Worm (Caenorhabditis elegans) whole organism, young adult: ENCODE data around the gene clc-20.

ENCODE experiments used
- B0035.1 ChIP-seq: sonication (generic microtip); optimal IDR thresholded peaks from 2 replicates; lab custom pipeline; 2016; ENCODE audit warnings: missing genetic modification characterization, mild to moderate bottlenecking, missing compliant biosample characterization, missing genotype, missing genetic modification reagents
- B0336.3 ChIP-seq: fragments of 200-800 bp; sonication (Bioruptor generic); IDR thresholded peaks from 2 replicates; pipeline ENCODE4 v1.3.6; 2022; ENCODE audit warnings: missing genetic modification characterization, missing compliant biosample characterization
- D2030.7 ChIP-seq: fragments of 200-800 bp; sonication (Bioruptor generic); IDR thresholded peaks from 2 replicates; pipeline ENCODE4 v1.3.6; 2022; ENCODE audit warnings: missing genetic modification reagents, missing genetic modification characterization, missing compliant biosample characterization
- F22D6.2 ChIP-seq: sonication (generic microtip); optimal IDR thresholded peaks from 2 replicates; lab custom pipeline; 2016; ENCODE audit warnings: mild to moderate bottlenecking, missing genetic modification characterization, missing compliant biosample characterization
- F33H1.4 ChIP-seq: fragments of 200-800 bp; sonication (Bioruptor generic); IDR thresholded peaks from 2 replicates; pipeline ENCODE4 v1.3.6; 2022; ENCODE audit warnings: missing genetic modification reagents, missing genetic modification characterization, missing compliant biosample characterization
- F37B4.10 ChIP-seq: fragments of 200-800 bp; sonication (Bioruptor generic); IDR thresholded peaks from 2 replicates; pipeline ENCODE4 v1.3.6; 2022; ENCODE audit warnings: missing genetic modification characterization, missing compliant biosample characterization
- F57A8.1 ChIP-seq: fragments of 200-800 bp; sonication (Bioruptor generic); optimal IDR thresholded peaks from 2 replicates; lab custom pipeline; 2018; ENCODE audit warnings: mild to moderate bottlenecking, missing genetic modification characterization, moderate library complexity, missing compliant biosample characterization
- F57C9.4 ChIP-seq: sonication (generic microtip); optimal IDR thresholded peaks from 2 replicates; lab custom pipeline; 2017; ENCODE audit warnings: mild to moderate bottlenecking, missing genetic modification characterization, missing compliant biosample characterization
- Y53F4B.3 ChIP-seq: fragments of 200-800 bp; sonication (Bioruptor generic); IDR thresholded peaks from 2 replicates; pipeline ENCODE4 v1.3.6; 2022; ENCODE audit warnings: missing genetic modification reagents, missing genetic modification characterization, missing compliant biosample characterization
- attf-3 ChIP-seq: fragments of 200-800 bp; sonication (Bioruptor generic); conservative IDR thresholded peaks from 2 replicates; pipeline ENCODE4 v1.3.6; 2022; ENCODE audit warnings: missing genetic modification reagents, missing genetic modification characterization, missing compliant biosample characterization
- bed-1 ChIP-seq: fragments of 200-800 bp; sonication (Bioruptor generic); IDR thresholded peaks from 2 replicates; pipeline ENCODE4 v1.3.6; 2022; ENCODE audit warnings: missing genetic modification reagents, missing genetic modification characterization, missing compliant biosample characterization
- ccch-3 ChIP-seq: fragments of 200-800 bp; sonication (Bioruptor generic); optimal IDR thresholded peaks from 2 replicates; lab custom pipeline; 2018; ENCODE audit warnings: mild to moderate bottlenecking, missing genetic modification characterization, missing compliant biosample characterization
- ceh-100 ChIP-seq: fragments of 200-800 bp; sonication (Bioruptor generic); IDR thresholded peaks from 2 replicates; pipeline ENCODE4 v1.3.6; 2022; ENCODE audit warnings: missing genetic modification reagents, missing genetic modification characterization, missing compliant biosample characterization
- ceh-58 ChIP-seq: fragments of 200-800 bp; sonication (Bioruptor generic); IDR thresholded peaks from 2 replicates; pipeline ENCODE4 v1.3.6; 2022; ENCODE audit warnings: missing genetic modification characterization, missing compliant biosample characterization
- ceh-91 ChIP-seq: fragments of 200-800 bp; sonication (Bioruptor generic); IDR thresholded peaks from 2 replicates; pipeline ENCODE4 v1.3.6; 2022; ENCODE audit warnings: missing genetic modification reagents, missing genetic modification characterization, missing compliant biosample characterization
- dox-1 ChIP-seq: fragments of 200-800 bp; sonication (Bioruptor generic); IDR thresholded peaks from 2 replicates; pipeline ENCODE4 v1.3.6; 2022; ENCODE audit warnings: missing genetic modification reagents, missing genetic modification characterization, missing compliant biosample characterization
- dpl-1 ChIP-seq: fragments of 150-350 bp; optimal IDR thresholded peaks from 2 replicates; lab custom pipeline; 2014; ENCODE audit warnings: missing biosample characterization, missing genetic modification reagents, missing genetic modification characterization
- efl-1 ChIP-seq: fragments of 150-350 bp; optimal IDR thresholded peaks from 2 replicates; lab custom pipeline; 2014; ENCODE audit warnings: missing biosample characterization, missing genetic modification reagents, missing genetic modification characterization
- egl-18 ChIP-seq: fragments of 200-800 bp; sonication (Bioruptor generic); IDR thresholded peaks from 2 replicates; pipeline ENCODE4 v1.3.6; 2022; ENCODE audit warnings: missing genetic modification reagents, missing genetic modification characterization, missing compliant biosample characterization
- egrh-3 ChIP-seq: fragments of 200-800 bp; sonication (Bioruptor generic); IDR thresholded peaks from 2 replicates; pipeline ENCODE4 v1.3.6; 2022; ENCODE audit warnings: missing genetic modification reagents, missing genetic modification characterization, missing compliant biosample characterization
- ekl-4 ChIP-seq: fragments of 200-800 bp; sonication (Bioruptor generic); IDR thresholded peaks from 2 replicates; pipeline ENCODE4 v1.3.6; 2022; ENCODE audit warnings: missing genetic modification reagents, missing genetic modification characterization, missing compliant biosample characterization
- him-1 ChIP-seq: sonication (generic microtip); optimal IDR thresholded peaks from 2 replicates; lab custom pipeline; 2016; ENCODE audit warnings: missing genotype, missing genetic modification reagents, missing genetic modification characterization, missing compliant biosample characterization
- hlh-12 ChIP-seq: sonication (generic microtip); optimal IDR thresholded peaks from 2 replicates; lab custom pipeline; 2016; ENCODE audit warnings: missing genetic modification characterization, missing compliant biosample characterization
- hmg-1.2 ChIP-seq: fragments of 200-800 bp; sonication (Bioruptor generic); IDR thresholded peaks from 2 replicates; pipeline ENCODE4 v1.3.6; 2022; ENCODE audit warnings: missing genetic modification reagents, missing genetic modification characterization, missing compliant biosample characterization
- let-607 ChIP-seq, 2 experiments: fragments of 200-800 bp in 1 of 2; sonication (Bioruptor generic) in 1 of 2; sonication (generic microtip) in 1 of 2; optimal IDR thresholded peaks; 2 replicates each; lab custom pipeline; 2016 to 2018; ENCODE audit warnings: mild to moderate bottlenecking in 2 of 2, missing compliant biosample characterization in 2 of 2, missing genetic modification characterization in 2 of 2, moderate library complexity in 2 of 2, missing genotype in 1 of 2
- lin-35 ChIP-seq, 3 experiments: fragments of 150-350 bp in 2 of 3; sonication (generic microtip) in 1 of 3; optimal IDR thresholded peaks; 2 replicates each; lab custom pipeline; 2014 to 2018; ENCODE audit warnings: missing biosample characterization in 3 of 3, missing genetic modification characterization in 3 of 3, missing genetic modification reagents in 3 of 3
- lin-40 ChIP-seq: sonication (generic microtip); optimal IDR thresholded peaks from 2 replicates; lab custom pipeline; 2016; ENCODE audit warnings: missing genetic modification characterization, mild to moderate bottlenecking, missing compliant biosample characterization, missing genotype, missing genetic modification reagents
- lin-54 ChIP-seq: fragments of 200-800 bp; sonication (Bioruptor generic); optimal IDR thresholded peaks from 2 replicates; lab custom pipeline; 2018; ENCODE audit warnings: mild to moderate bottlenecking, missing genetic modification characterization, missing compliant biosample characterization
- lir-1 ChIP-seq: fragments of 200-800 bp; sonication (Bioruptor generic); conservative IDR thresholded peaks from 2 replicates; pipeline ENCODE4 v1.3.6; 2022; ENCODE audit warnings: missing genetic modification reagents, missing genetic modification characterization, missing compliant biosample characterization
- madf-3 ChIP-seq: fragments of 200-800 bp; sonication (Bioruptor generic); IDR thresholded peaks from 2 replicates; pipeline ENCODE4 v1.3.6; 2022; ENCODE audit warnings: missing genetic modification reagents, missing genetic modification characterization, missing compliant biosample characterization
- mcd-1 ChIP-seq: fragments of 200-800 bp; sonication (Bioruptor generic); IDR thresholded peaks from 2 replicates; pipeline ENCODE4 v1.3.6; 2022; ENCODE audit warnings: missing genetic modification reagents, missing genetic modification characterization, missing compliant biosample characterization
- nhr-120 ChIP-seq: fragments of 200-800 bp; sonication (Bioruptor generic); IDR thresholded peaks from 2 replicates; pipeline ENCODE4 v1.3.6; 2022; ENCODE audit warnings: missing genetic modification characterization, missing compliant biosample characterization
- nhr-80 ChIP-seq: sonication (generic microtip); optimal IDR thresholded peaks from 2 replicates; lab custom pipeline; 2016; ENCODE audit warnings: missing genetic modification characterization, missing compliant biosample characterization
- pbrm-1 ChIP-seq: fragments of 200-800 bp; sonication (Bioruptor generic); IDR thresholded peaks from 2 replicates; pipeline ENCODE4 v1.3.6; 2022; ENCODE audit warnings: missing genetic modification reagents, missing genetic modification characterization, missing compliant biosample characterization
- rpc-1 ChIP-seq, 2 experiments: fragments of 150-350 bp in 1 of 2; sonication (generic microtip) in 1 of 2; optimal IDR thresholded peaks; 2 replicates each; lab custom pipeline; 2014 to 2018; ENCODE audit warnings: missing biosample characterization in 1 of 2, missing genetic modification characterization in 1 of 2, missing genetic modification reagents in 1 of 2, missing genotype in 1 of 2
- snpc-1.1 ChIP-seq: sonication (generic microtip); optimal IDR thresholded peaks from 2 replicates; lab custom pipeline; 2017; ENCODE audit warnings: missing genetic modification characterization, mild to moderate bottlenecking, missing compliant biosample characterization, antibody characterized with exemption, moderate library complexity, missing genotype, missing genetic modification reagents; ENCODE audit not compliant: insufficient read depth
- snpc-3.4 ChIP-seq: sonication (generic microtip); optimal IDR thresholded peaks from 2 replicates; lab custom pipeline; 2017; ENCODE audit warnings: missing genetic modification characterization, mild to moderate bottlenecking, missing compliant biosample characterization, antibody characterized with exemption, moderate library complexity, missing genotype, missing genetic modification reagents
- snpc-4 ChIP-seq, 5 experiments: fragments of 150-350 bp in 1 of 5; sonication (generic microtip) in 4 of 5; optimal IDR thresholded peaks; 2 replicates each; lab custom pipeline; 2014 to 2018; ENCODE audit warnings: missing genetic modification characterization in 5 of 5, missing biosample characterization in 3 of 5, antibody characterized with exemption in 2 of 5, mild to moderate bottlenecking in 2 of 5, missing compliant biosample characterization in 2 of 5, missing genotype in 2 of 5, moderate library complexity in 2 of 5, missing genetic modification reagents in 1 of 5
- sptf-2 ChIP-seq: fragments of 200-800 bp; sonication (Bioruptor generic); optimal IDR thresholded peaks from 2 replicates; lab custom pipeline; 2018; ENCODE audit warnings: mild to moderate bottlenecking, missing genetic modification characterization, missing compliant biosample characterization
- unc-130 ChIP-seq: sonication (generic microtip); optimal IDR thresholded peaks from 2 replicates; lab custom pipeline; 2016; ENCODE audit warnings: missing genetic modification reagents, missing genetic modification characterization, missing compliant biosample characterization
- unc-62 ChIP-seq: fragments of 150-350 bp; optimal IDR thresholded peaks from 2 replicates; lab custom pipeline; 2014; ENCODE audit warnings: missing biosample characterization, missing genetic modification reagents, missing genetic modification characterization
- xnd-1 ChIP-seq: sonication (generic microtip); optimal IDR thresholded peaks from 2 replicates; lab custom pipeline; 2016; ENCODE audit warnings: missing genotype, missing genetic modification reagents, missing genetic modification characterization, missing compliant biosample characterization
- zim-3 ChIP-seq: sonication (generic microtip); optimal IDR thresholded peaks from 2 replicates; lab custom pipeline; 2017; ENCODE audit warnings: mild to moderate bottlenecking, missing genetic modification characterization, moderate library complexity, missing compliant biosample characterization
- ztf-26 ChIP-seq: sonication (generic microtip); optimal IDR thresholded peaks from 2 replicates; lab custom pipeline; 2017; ENCODE audit warnings: missing genetic modification characterization, missing compliant biosample characterization

The clc-20 gene

DNA sequence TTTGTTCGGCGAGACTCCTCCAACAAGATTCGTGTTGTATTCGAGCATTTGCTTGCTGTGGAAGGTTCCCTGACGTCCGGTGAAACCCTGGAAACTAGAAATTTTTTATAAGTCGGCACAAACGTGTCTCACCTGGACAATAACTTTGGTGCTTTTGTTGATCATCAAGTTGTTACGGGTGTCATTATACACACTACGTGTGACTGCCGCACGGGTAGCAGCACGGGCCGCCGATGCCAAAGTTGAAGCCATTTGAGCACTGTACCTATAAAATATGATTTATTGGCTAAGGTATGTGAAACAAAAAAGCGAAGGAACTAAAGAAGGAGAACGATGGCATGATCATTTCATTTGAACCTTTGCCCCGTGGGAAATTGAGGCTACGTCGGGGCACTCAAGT lies 28.8 kb downstream of the clc-20 start, which contains the start of gene sucl-2:
sucl-2 (minus strand) TSS at position 265 of the 400 bp plus-strand sequence.
- TF ChIP-seq F57A8.1 (GFP tag; lab: Kevin White, UChicago) (no peak), let-607 (tag; optimal IDR thresholded peaks at IDR 0.05; lab: Kevin White, UChicago) (no peak), ekl-4 (GFP tag; lab: Robert Waterston, UW) (peak; percentile 33; the same call in 1 of the 2 replicates), dox-1 (GFP tag; lab: Robert Waterston, UW) (no peak; the same call in 1 of the 2 replicates), snpc-4 (GFP tag; optimal IDR thresholded peaks at IDR 0.05; lab: Kevin White, UChicago) (no peak), snpc-4 (tag; optimal IDR thresholded peaks at IDR 0.05; lab: Kevin White, UChicago) (no peak), lin-40 (tag; lab: Kevin White, UChicago) (no peak), pbrm-1 (GFP tag; lab: Robert Waterston, UW) (no peak), xnd-1 (no peak), snpc-1.1 (tag; lab: Kevin White, UChicago) (no peak), lir-1 (GFP tag; lab: Robert Waterston, UW) (no peak), efl-1 (GFP tag; lab: Kevin White, UChicago) (no peak), sptf-2 (GFP tag; lab: Kevin White, UChicago) (no peak), unc-130 (GFP tag; lab: Kevin White, UChicago) (no peak), ceh-100 (GFP tag; lab: Robert Waterston, UW) (0 out of 2 replicates have a peak, but pooled peaks have one; percentile 9), madf-3 (GFP tag; lab: Robert Waterston, UW) (peak; percentile 68; the same call in 1 of the 2 replicates), bed-1 (GFP tag; lab: Robert Waterston, UW) (no peak), B0336.3 (GFP tag; lab: Robert Waterston, UW) (no peak), hmg-1.2 (GFP tag; lab: Robert Waterston, UW) (0 out of 2 replicates have a peak, but pooled peaks have one; percentile 8), F22D6.2 (tag; lab: Kevin White, UChicago) (no peak), egrh-3 (GFP tag; lab: Robert Waterston, UW) (no peak), nhr-80 (no peak)

DNA sequence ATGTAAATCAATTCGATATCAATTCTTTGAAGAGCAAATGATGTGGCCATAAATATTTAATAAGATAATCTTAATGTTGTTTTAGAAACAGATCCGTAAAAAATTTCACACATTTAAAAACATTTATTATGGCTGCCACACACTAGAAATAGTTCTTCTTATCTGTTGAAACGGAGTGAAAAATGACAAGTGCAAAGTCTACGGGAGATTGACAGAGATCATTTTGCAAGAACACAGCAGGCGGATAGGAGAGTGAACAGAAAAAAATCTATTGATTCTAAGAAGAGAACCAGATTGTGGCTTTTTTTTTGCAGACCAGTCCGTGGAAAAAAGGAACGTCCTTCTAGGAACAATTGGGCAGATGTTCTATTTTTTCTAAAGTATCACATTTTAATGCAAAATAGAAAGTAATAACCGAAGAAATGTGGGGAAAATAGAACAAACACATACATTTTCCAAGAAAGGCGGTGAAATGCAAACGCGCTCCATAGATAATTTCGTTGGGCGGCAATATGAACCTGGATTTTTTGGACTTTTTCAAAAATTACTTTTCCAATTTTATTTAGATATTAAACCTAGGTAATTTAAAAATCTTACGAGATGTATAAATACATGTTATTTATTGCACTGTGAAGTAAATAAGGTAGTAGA lies 29.3 kb downstream of the clc-20 start:
- TF ChIP-seq ceh-100 (GFP tag; lab: Robert Waterston, UW) (no peak), hlh-12 (no peak), lin-35 (GFP tag; optimal IDR thresholded peaks at IDR 0.05; lab: Kevin White, UChicago) (peak in 1 of 3 experiments; percentile 39), hmg-1.2 (GFP tag; lab: Robert Waterston, UW) (0 out of 2 replicates have a peak, but pooled peaks have one; percentile 8), lin-54 (peak; percentile 41), egl-18 (GFP tag; lab: Robert Waterston, UW) (no peak), efl-1 (GFP tag; lab: Kevin White, UChicago) (peak; percentile 57), D2030.7 (GFP tag; lab: Robert Waterston, UW) (peak; percentile 11; the same call in 1 of the 2 replicates), F57C9.4 (no peak), ceh-58 (GFP tag; lab: Robert Waterston, UW) (no peak), Y53F4B.3 (GFP tag; lab: Robert Waterston, UW) (no peak), nhr-120 (GFP tag; lab: Robert Waterston, UW) (no peak), B0336.3 (GFP tag; lab: Robert Waterston, UW) (no peak), him-1 (tag; lab: Kevin White, UChicago) (peak; percentile 25), zim-3 (tag; lab: Kevin White, UChicago) (no peak), sptf-2 (GFP tag; lab: Kevin White, UChicago) (no peak), F33H1.4 (no peak), ztf-26 (tag; lab: Kevin White, UChicago) (peak; percentile 21), snpc-3.4 (tag; lab: Kevin White, UChicago) (no peak), mcd-1 (GFP tag; lab: Robert Waterston, UW) (peak; percentile 85), nhr-80 (peak; percentile 54), rpc-1 (optimal IDR thresholded peaks at IDR 0.05; lab: Kevin White, UChicago) (no peak), rpc-1 (tag; optimal IDR thresholded peaks at IDR 0.05; lab: Kevin White, UChicago) (no peak), lin-40 (tag; lab: Kevin White, UChicago) (peak; percentile 25), attf-3 (0 out of 2 replicates have a peak, but pooled peaks have one; percentile 8), ceh-91 (GFP tag; lab: Robert Waterston, UW) (no peak), B0035.1 (no peak), dpl-1 (GFP tag; lab: Kevin White, UChicago) (peak; percentile 47), ccch-3 (GFP tag; lab: Kevin White, UChicago) (no peak), unc-62 (no peak), F37B4.10 (GFP tag; lab: Robert Waterston, UW) (no peak)
